Fruit fly (Drosophila melanogaster) whole organism, wandering third instar larva: Measurements from ENCODE around the gene BRWD3.

ENCODE experiments used
- Abd-B ChIP-seq: fragments of >200 bp; optimal IDR thresholded peaks from 2 replicates; lab custom pipeline; 2017; ENCODE audit warnings: missing biosample characterization, missing genetic modification characterization
- CG9705 ChIP-seq: fragments of 200-800 bp; sonication (Bioruptor generic); optimal IDR thresholded peaks from 2 replicates; lab custom pipeline; 2018; ENCODE audit warnings: missing biosample characterization, mild to moderate bottlenecking, missing genetic modification characterization
- CrebA ChIP-seq: fragments of 200-800 bp; sonication (Bioruptor generic); optimal IDR thresholded peaks from 2 replicates; lab custom pipeline; 2016; ENCODE audit warnings: missing biosample characterization, mild to moderate bottlenecking, missing genetic modification characterization, borderline replicate concordance
- Dfd ChIP-seq: fragments of >200 bp; optimal IDR thresholded peaks from 2 replicates; lab custom pipeline; 2017; ENCODE audit warnings: missing biosample characterization, missing genetic modification characterization
- Dif ChIP-seq: fragments of 200-275, 200-300 bp; sonication (Bioruptor generic); optimal IDR thresholded peaks from 2 replicates; lab custom pipeline; 2018; ENCODE audit warnings: missing biosample characterization, missing genetic modification characterization; ENCODE audit not compliant: partially characterized antibody
- HLH106 ChIP-seq: fragments of 200-800 bp; optimal IDR thresholded peaks from 3 replicates; lab custom pipeline; 2019; ENCODE audit warnings: missing biosample characterization, mild to moderate bottlenecking, missing genetic modification characterization, moderate library complexity
- Jra ChIP-seq: sonication (Bioruptor generic); optimal IDR thresholded peaks from 2 replicates; lab custom pipeline; 2016; ENCODE audit warnings: missing biosample characterization, missing genetic modification characterization
- Myc ChIP-seq: fragments of >200 bp; optimal IDR thresholded peaks from 2 replicates; lab custom pipeline; 2017
- OdsH ChIP-seq: fragments of 200-800 bp; sonication (Bioruptor generic); optimal IDR thresholded peaks from 2 replicates; lab custom pipeline; 2016; ENCODE audit warnings: missing biosample characterization, mild to moderate bottlenecking, missing genetic modification characterization
- Sp1 ChIP-seq: fragments of 200-800 bp; sonication (Bioruptor generic); optimal IDR thresholded peaks from 3 replicates; lab custom pipeline; 2019; ENCODE audit warnings: missing biosample characterization, mild to moderate bottlenecking, missing genetic modification characterization, moderate library complexity
- Vsx2 ChIP-seq: fragments of 200-300, 225-300 bp; sonication (Bioruptor generic); optimal IDR thresholded peaks from 2 replicates; lab custom pipeline; 2018; ENCODE audit warnings: missing biosample characterization, missing genetic modification characterization; ENCODE audit not compliant: partially characterized antibody
- brk ChIP-seq: fragments of 200-800 bp; sonication (Bioruptor generic); optimal IDR thresholded peaks from 2 replicates; lab custom pipeline; 2016; ENCODE audit warnings: missing biosample characterization, mild to moderate bottlenecking, missing genetic modification characterization
- dmrt93B ChIP-seq: fragments of 200-800 bp; sonication (Bioruptor generic); optimal IDR thresholded peaks from 2 replicates; lab custom pipeline; 2018; ENCODE audit warnings: missing biosample characterization, mild to moderate bottlenecking, missing genetic modification characterization
- ey ChIP-seq: fragments of 200-800 bp; sonication (Bioruptor generic); optimal IDR thresholded peaks from 2 replicates; lab custom pipeline; 2016; ENCODE audit warnings: missing biosample characterization, missing genetic modification characterization
- fru ChIP-seq: fragments of 200-800 bp; sonication (Bioruptor generic); optimal IDR thresholded peaks from 3 replicates; lab custom pipeline; 2016; ENCODE audit warnings: missing biosample characterization, mild to moderate bottlenecking, missing genetic modification characterization
- h ChIP-seq: fragments of 200-800 bp; sonication (Bioruptor generic); optimal IDR thresholded peaks from 3 replicates; lab custom pipeline; 2016; ENCODE audit warnings: missing biosample characterization, mild to moderate bottlenecking, missing genetic modification characterization
- lola ChIP-seq: fragments of >200 bp; optimal IDR thresholded peaks from 2 replicates; lab custom pipeline; 2017; ENCODE audit warnings: missing biosample characterization, missing genetic modification characterization
- pan ChIP-seq: fragments of >200 bp; optimal IDR thresholded peaks from 2 replicates; lab custom pipeline; 2017
- tai ChIP-seq: sonication (Bioruptor generic); optimal IDR thresholded peaks from 2 replicates; lab custom pipeline; 2016; ENCODE audit warnings: missing biosample characterization, missing genetic modification characterization

The BRWD3 gene

dm6 chr3R:24375561-24375960, 56.8 kb downstream of the BRWD3 start, which contains the start of gene CG17781:
Gene CG17781, minus strand, starts transcription at chr3R:24375661.
- no peak for TF ChIP-seq Abd-B (GFP tag; lab: Kevin White, UChicago)
- no peak for TF ChIP-seq tai

- no peak for TF ChIP-seq Myc (lab: Kevin White, UChicago)
- TF ChIP-seq Abd-B (GFP tag; lab: Kevin White, UChicago), result no peak
- no peak for TF ChIP-seq CrebA (GFP tag; lab: Kevin White, UChicago)
- TF ChIP-seq h (GFP tag; lab: Kevin White, UChicago), result no peak
- TF ChIP-seq dmrt93B (GFP tag; lab: Kevin White, UChicago), result no peak
- TF ChIP-seq HLH106 (tag; lab: Kevin White, UChicago), result no peak
- no peak for TF ChIP-seq pan
- TF ChIP-seq Dfd (GFP tag; lab: Kevin White, UChicago), result no peak
- TF ChIP-seq Vsx2 (GFP tag; lab: Kevin White, UChicago), result no peak
- TF ChIP-seq OdsH (GFP tag; lab: Kevin White, UChicago), result no peak
- TF ChIP-seq Jra (GFP tag; lab: Kevin White, UChicago), result no peak
- TF ChIP-seq CG9705, result no peak
- TF ChIP-seq ey (GFP tag; lab: Kevin White, UChicago), result no peak
- TF ChIP-seq brk (GFP tag; lab: Kevin White, UChicago), result no peak
- no peak for TF ChIP-seq lola (GFP tag; lab: Kevin White, UChicago)
- no peak for TF ChIP-seq fru (GFP tag; lab: Kevin White, UChicago)
- TF ChIP-seq Sp1 (GFP tag; lab: Kevin White, UChicago), result no peak
- TF ChIP-seq Dif (GFP tag; lab: Kevin White, UChicago), result no peak
Measured at dm6 chr3R:24376565-24376964, 57.8 kb downstream of the BRWD3 start, which contains the start of gene CG33342. Gene CG33342, plus strand, starts transcription at chr3R:24376865.
